Worm (Caenorhabditis elegans) whole organism, young adult: Measurements from ENCODE around the gene srw-142.

Source experiments
- B0035.1 ChIP-seq: sonication (generic microtip); optimal IDR thresholded peaks from 2 replicates; lab custom pipeline; 2016; ENCODE audit warnings: missing genetic modification characterization, mild to moderate bottlenecking, missing compliant biosample characterization, missing genotype, missing genetic modification reagents
- rpc-1 ChIP-seq, 2 experiments: fragments of 150-350 bp in 1 of 2; sonication (generic microtip) in 1 of 2; optimal IDR thresholded peaks; 2 replicates each; lab custom pipeline; 2014 to 2018; ENCODE audit warnings: missing biosample characterization in 1 of 2, missing genetic modification characterization in 1 of 2, missing genetic modification reagents in 1 of 2, missing genotype in 1 of 2
- unc-62 ChIP-seq: fragments of 150-350 bp; optimal IDR thresholded peaks from 2 replicates; lab custom pipeline; 2014; ENCODE audit warnings: missing biosample characterization, missing genetic modification reagents, missing genetic modification characterization

DNA sequence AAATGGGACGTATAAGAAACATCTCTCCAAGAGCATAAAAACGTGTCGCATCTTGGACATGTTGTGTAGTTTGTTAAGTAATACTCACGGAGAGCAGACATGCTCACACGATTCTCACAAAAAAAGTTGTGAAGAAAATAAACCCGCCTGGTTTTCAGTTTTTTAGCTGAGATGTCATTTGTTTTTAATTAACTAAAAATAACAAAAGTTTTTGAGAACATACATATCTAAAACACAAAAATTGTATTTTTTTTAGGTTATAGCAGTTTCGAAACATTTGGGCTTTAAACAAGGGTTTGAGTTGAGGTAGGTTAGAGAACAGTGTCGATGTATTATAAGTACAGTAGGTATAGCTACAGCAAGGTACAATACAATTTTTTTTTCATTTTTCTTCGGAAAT, 6.7 kb upstream of the srw-142 start, which contains the start of gene srh-88:
- no peak for TF ChIP-seq rpc-1 (optimal IDR thresholded peaks at IDR 0.05; lab: Kevin White, UChicago)
- no peak for TF ChIP-seq rpc-1 (tag; optimal IDR thresholded peaks at IDR 0.05; lab: Kevin White, UChicago)
- no peak for TF ChIP-seq unc-62
- no peak for TF ChIP-seq B0035.1 (tag; lab: Kevin White, UChicago)
